Worm (Caenorhabditis elegans) whole organism, late embryonic: ENCODE results near the gene gba-3.

Experiments
- ceh-14 ChIP-seq: sonication (generic microtip); optimal IDR thresholded peaks from 2 replicates; lab custom pipeline; 2016; ENCODE audit warnings: missing genotype, missing genetic modification characterization, missing compliant biosample characterization
- ceh-2 ChIP-seq: sonication (generic microtip); optimal IDR thresholded peaks from 2 replicates; lab custom pipeline; 2016; ENCODE audit warnings: missing genotype, missing genetic modification characterization, missing compliant biosample characterization
- ceh-22 ChIP-seq: sonication (generic microtip); optimal IDR thresholded peaks from 2 replicates; lab custom pipeline; 2017; ENCODE audit warnings: missing biosample characterization, missing genetic modification characterization
- ceh-30 ChIP-seq: fragments of 150-350 bp; optimal IDR thresholded peaks from 2 replicates; lab custom pipeline; 2014; ENCODE audit warnings: missing biosample characterization, missing genetic modification characterization
- ceh-31 ChIP-seq: sonication (generic microtip); optimal IDR thresholded peaks from 2 replicates; lab custom pipeline; 2016; ENCODE audit warnings: missing genetic modification characterization, missing compliant biosample characterization
- ceh-48 ChIP-seq: sonication (generic microtip); optimal IDR thresholded peaks from 2 replicates; lab custom pipeline; 2016; ENCODE audit warnings: missing genetic modification characterization, inconsistent platforms, missing compliant biosample characterization
- ceh-6 ChIP-seq: fragments of 200-800 bp; sonication (Bioruptor generic); optimal IDR thresholded peaks from 2 replicates; lab custom pipeline; 2018; ENCODE audit warnings: mild to moderate bottlenecking, missing genetic modification characterization, missing compliant biosample characterization
- che-1 ChIP-seq: sonication (generic microtip); optimal IDR thresholded peaks from 2 replicates; lab custom pipeline; 2016; ENCODE audit warnings: mild to moderate bottlenecking, missing genetic modification characterization, missing compliant biosample characterization
- dve-1 ChIP-seq: sonication (generic microtip); optimal IDR thresholded peaks from 2 replicates; lab custom pipeline; 2017; ENCODE audit warnings: antibody characterized with exemption, mild to moderate bottlenecking, missing genetic modification characterization, missing compliant biosample characterization
- elt-2 ChIP-seq: sonication (generic microtip); optimal IDR thresholded peaks from 2 replicates; lab custom pipeline; 2016; ENCODE audit warnings: missing genetic modification reagents, missing genetic modification characterization, missing compliant biosample characterization
- elt-4 ChIP-seq: sonication (generic microtip); optimal IDR thresholded peaks from 2 replicates; lab custom pipeline; 2016; ENCODE audit warnings: missing genetic modification characterization, missing compliant biosample characterization
- ets-4 ChIP-seq: sonication (generic microtip); optimal IDR thresholded peaks from 2 replicates; lab custom pipeline; 2016; ENCODE audit warnings: missing genetic modification characterization, missing compliant biosample characterization
- fkh-6 ChIP-seq: sonication (generic microtip); optimal IDR thresholded peaks from 2 replicates; lab custom pipeline; 2016; ENCODE audit warnings: missing genetic modification characterization, missing compliant biosample characterization
- hlh-15 ChIP-seq: sonication (generic microtip); optimal IDR thresholded peaks from 2 replicates; lab custom pipeline; 2016; ENCODE audit warnings: missing genetic modification characterization, missing compliant biosample characterization
- hlh-30 ChIP-seq: sonication (generic microtip); optimal IDR thresholded peaks from 2 replicates; lab custom pipeline; 2017; ENCODE audit warnings: antibody characterized with exemption, missing genetic modification characterization, missing compliant biosample characterization; ENCODE audit not compliant: insufficient read depth
- mec-3 ChIP-seq: sonication (generic microtip); optimal IDR thresholded peaks from 2 replicates; lab custom pipeline; 2016; ENCODE audit warnings: borderline replicate concordance, missing genetic modification characterization, missing compliant biosample characterization
- odd-2 ChIP-seq: sonication (generic microtip); optimal IDR thresholded peaks from 2 replicates; lab custom pipeline; 2017; ENCODE audit warnings: antibody characterized with exemption, mild to moderate bottlenecking, missing genetic modification characterization, missing compliant biosample characterization
- pag-3 ChIP-seq: sonication (generic microtip); optimal IDR thresholded peaks from 2 replicates; lab custom pipeline; 2016; ENCODE audit warnings: missing compliant biosample characterization, missing genetic modification characterization, borderline replicate concordance
- pax-1 ChIP-seq: fragments of 150-350 bp; optimal IDR thresholded peaks from 2 replicates; lab custom pipeline; 2014; ENCODE audit warnings: missing biosample characterization, missing genetic modification characterization
- rnt-1 ChIP-seq: sonication (generic microtip); optimal IDR thresholded peaks from 2 replicates; lab custom pipeline; 2016; ENCODE audit warnings: missing genetic modification characterization, missing compliant biosample characterization
- sox-4 ChIP-seq: sonication (generic microtip); optimal IDR thresholded peaks from 2 replicates; lab custom pipeline; 2017; ENCODE audit warnings: mild to moderate bottlenecking, missing genetic modification characterization, inconsistent platforms, missing compliant biosample characterization
- syd-9 ChIP-seq: sonication (generic microtip); optimal IDR thresholded peaks from 2 replicates; lab custom pipeline; 2016; ENCODE audit warnings: mild to moderate bottlenecking, missing genetic modification characterization, moderate library complexity, missing compliant biosample characterization
- tbx-2 ChIP-seq: sonication (generic microtip); optimal IDR thresholded peaks from 2 replicates; lab custom pipeline; 2016; ENCODE audit warnings: missing genetic modification characterization, missing compliant biosample characterization
- ttx-3 ChIP-seq: sonication (generic microtip); optimal IDR thresholded peaks from 2 replicates; lab custom pipeline; 2016; ENCODE audit warnings: missing genetic modification reagents, missing genetic modification characterization, missing compliant biosample characterization
- unc-42 ChIP-seq: sonication (generic microtip); optimal IDR thresholded peaks from 2 replicates; lab custom pipeline; 2016; ENCODE audit warnings: missing genotype, missing genetic modification characterization, missing compliant biosample characterization
- unc-55 ChIP-seq: sonication (generic microtip); optimal IDR thresholded peaks from 2 replicates; lab custom pipeline; 2017; ENCODE audit warnings: missing biosample characterization, missing genetic modification reagents, missing genetic modification characterization
- unc-86 ChIP-seq: sonication (generic microtip); optimal IDR thresholded peaks from 2 replicates; lab custom pipeline; 2016; ENCODE audit warnings: missing genetic modification characterization, missing compliant biosample characterization

gba-3 gene

DNA sequence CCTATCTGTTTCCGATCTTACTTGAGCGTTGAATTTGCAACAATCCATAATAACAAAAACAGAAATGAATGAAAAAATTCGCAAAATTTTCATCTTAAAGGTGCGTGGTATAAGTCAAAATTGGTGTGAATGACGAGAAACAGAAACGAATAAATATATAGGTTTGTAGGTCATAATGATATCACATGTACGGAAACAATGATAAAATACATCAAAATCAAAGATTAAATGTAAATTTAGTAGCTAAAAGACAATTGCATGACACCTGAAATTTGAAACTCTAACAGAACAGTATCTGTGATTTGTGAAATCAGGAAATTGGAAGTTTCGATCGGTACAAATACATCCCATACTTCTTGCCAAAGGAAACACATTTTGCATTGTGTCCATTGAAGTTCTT, 2.1 kb downstream of the gba-3 start, which contains the start of gene F11E6.9:
F11E6.9 (minus strand) TSS at position 101 of the 400 bp plus-strand sequence.
- TF ChIP-seq ceh-6 (GFP tag; lab: Kevin White, UChicago), result no peak
- TF ChIP-seq syd-9 (tag; lab: Kevin White, UChicago), result no peak
- no peak for TF ChIP-seq che-1 (tag; lab: Kevin White, UChicago)
- no peak for TF ChIP-seq unc-55 (GFP tag; lab: Kevin White, UChicago)
- TF ChIP-seq mec-3, result no peak
- no peak for TF ChIP-seq ceh-48 (tag; lab: Kevin White, UChicago)
- TF ChIP-seq fkh-6 (tag; lab: Kevin White, UChicago), result no peak
- no peak for TF ChIP-seq rnt-1 (tag; lab: Kevin White, UChicago)
- no peak for TF ChIP-seq elt-4 (tag; lab: Kevin White, UChicago)
- TF ChIP-seq hlh-15 (tag; lab: Kevin White, UChicago), result no peak
- no peak for TF ChIP-seq pag-3

DNA sequence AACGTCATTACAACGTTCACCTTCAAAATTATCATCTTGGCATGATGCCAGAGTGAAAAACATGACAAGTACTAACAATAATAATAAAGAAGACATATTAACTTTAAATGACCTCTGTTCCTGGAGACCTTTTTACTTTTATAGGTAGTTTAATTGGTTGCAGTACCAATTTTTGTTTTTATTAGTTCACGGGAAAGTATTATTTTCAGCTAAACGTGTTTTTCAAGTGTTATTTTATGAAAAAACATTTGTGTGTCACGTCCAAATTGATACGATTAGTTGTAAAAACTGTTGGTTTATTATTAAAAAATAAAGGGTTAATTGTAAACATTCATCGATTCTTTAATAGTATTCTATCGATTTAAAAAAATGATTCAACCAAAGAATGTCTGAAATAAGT, 2.6 kb downstream of the gba-3 start, which contains the start of gene grl-24:
grl-24 (minus strand) TSS at position 101 of the 400 bp plus-strand sequence.
- TF ChIP-seq elt-4 (tag; lab: Kevin White, UChicago), result no peak
- no peak for TF ChIP-seq tbx-2 (tag; lab: Kevin White, UChicago)

DNA sequence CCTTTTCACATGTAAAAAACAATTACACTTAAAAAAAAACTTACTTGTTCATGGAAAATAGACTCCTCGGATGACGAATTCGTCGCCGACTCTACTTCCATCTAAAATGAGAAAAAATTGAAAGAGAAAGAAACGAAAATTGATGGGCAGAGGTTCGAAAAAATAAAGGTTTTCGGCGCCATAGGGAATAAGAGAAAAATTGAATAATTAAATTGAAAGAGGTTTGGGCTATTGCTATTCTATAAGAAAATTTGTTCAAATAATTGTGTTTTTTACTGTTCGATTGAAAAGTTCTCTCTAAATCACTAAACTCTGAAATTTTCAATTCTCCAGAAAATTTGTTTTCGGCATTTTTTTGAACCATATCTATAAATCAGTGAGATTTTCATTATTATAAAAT, 10.1 kb downstream of the gba-3 start, which contains the start of gene rabr-2:
rabr-2 (minus strand) TSS at position 101 of the 400 bp plus-strand sequence.
- TF ChIP-seq pag-3 (no peak), dve-1 (no peak), hlh-30 (tag; lab: Kevin White, UChicago) (no peak), unc-42 (tag; lab: Kevin White, UChicago) (no peak), unc-55 (GFP tag; lab: Kevin White, UChicago) (no peak), ceh-22 (tag; lab: Kevin White, UChicago) (no peak)
- TF ChIP-seq, all 69 proteins: peak for 0

DNA sequence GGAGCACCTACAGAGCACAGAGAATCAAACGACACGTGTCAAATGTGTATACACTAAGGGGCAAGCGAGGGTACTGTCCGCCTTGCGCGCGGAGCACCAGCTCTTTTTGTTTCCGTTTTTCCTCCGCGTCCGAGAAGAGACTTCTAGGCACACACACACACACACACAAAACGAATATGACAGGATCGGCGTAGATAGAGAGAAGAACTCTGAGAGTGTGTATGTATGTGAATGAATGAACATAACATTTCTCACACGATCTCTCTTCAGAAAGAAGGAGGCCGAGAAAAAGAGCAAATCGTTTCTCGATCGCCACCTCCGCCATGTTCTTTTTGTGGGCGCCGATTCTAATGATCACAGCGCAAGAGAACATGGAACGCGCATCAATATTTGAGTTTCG, 17.5 kb downstream of the gba-3 start, which contains the start of gene nas-6:
nas-6 (minus strand) TSS at position 101 of the 400 bp plus-strand sequence.
- TF ChIP-seq ceh-22 (tag; lab: Kevin White, UChicago), result no peak
- no peak for TF ChIP-seq odd-2 (tag; lab: Kevin White, UChicago)
- TF ChIP-seq ceh-14 (tag; lab: Kevin White, UChicago), result no peak
- TF ChIP-seq ceh-30 (tag; lab: Kevin White, UChicago), result no peak
- TF ChIP-seq ets-4, result no peak
- TF ChIP-seq ceh-2 (tag; lab: Kevin White, UChicago), result no peak
- no peak for TF ChIP-seq sox-4 (tag; lab: Kevin White, UChicago)
- TF ChIP-seq ttx-3 (tag; lab: Kevin White, UChicago), result no peak
- no peak for TF ChIP-seq elt-2
- no peak for TF ChIP-seq pax-1 (tag; lab: Kevin White, UChicago)
- no peak for TF ChIP-seq che-1 (tag; lab: Kevin White, UChicago)
- TF ChIP-seq dve-1, result no peak
- TF ChIP-seq ceh-31 (tag; lab: Kevin White, UChicago), result no peak
- no peak for TF ChIP-seq unc-86 (tag; lab: Kevin White, UChicago)
